Worm (Caenorhabditis elegans): Measurements from ENCODE around the gene pbo-6.

pbo-6 gene

ce11 chrX:17403058-17403457 lies 25.8 kb upstream of the pbo-6 start:
- TF ChIP-seq eor-1 (tag; optimal IDR thresholded peaks at IDR 0.05) (no peak), pha-4 (tag; optimal IDR thresholded peaks at IDR 0.05) (no peak), lin-39 (tag; optimal IDR thresholded peaks at IDR 0.05) (no peak), lsy-12 (tag; optimal IDR thresholded peaks at IDR 0.05) (no peak)

- TF ChIP-seq pha-4 (tag; optimal IDR thresholded peaks at IDR 0.05) (peak; percentile 57), snpc-4 (tag; optimal IDR thresholded peaks at IDR 0.05) (no peak), R02D3.7 (tag; optimal IDR thresholded peaks at IDR 0.05) (peak; percentile 83)
Measured at ce11 chrX:17408855-17409254, 20.0 kb upstream of the pbo-6 start.

ce11 chrX:17412642-17413041 lies 16.2 kb upstream of the pbo-6 start:
- no peak for TF ChIP-seq unc-39 (tag; optimal IDR thresholded peaks at IDR 0.05)
- no peak for TF ChIP-seq egl-5 (tag; optimal IDR thresholded peaks at IDR 0.05)
- TF ChIP-seq ceh-16 (tag; optimal IDR thresholded peaks at IDR 0.05): no peak
- TF ChIP-seq pqm-1 (tag; optimal IDR thresholded peaks at IDR 0.05): no peak
- no peak for TF ChIP-seq nhr-237 (tag; optimal IDR thresholded peaks at IDR 0.05)
- no peak for TF ChIP-seq mml-1 (tag; optimal IDR thresholded peaks at IDR 0.05)
- TF ChIP-seq ceh-9 (tag; optimal IDR thresholded peaks at IDR 0.05): no peak

ce11 chrX:17413868-17414267 lies 15.0 kb upstream of the pbo-6 start, which contains the start of gene crb-1:
Gene crb-1 (minus strand): TSS chrX:17414014.
- no peak for TF ChIP-seq nhr-23 (tag; optimal IDR thresholded peaks at IDR 0.05)
- TF ChIP-seq elt-1 (tag; optimal IDR thresholded peaks at IDR 0.05): no peak
- no peak for TF ChIP-seq nhr-28 (tag; optimal IDR thresholded peaks at IDR 0.05)

- TF ChIP-seq nhr-25 (tag; optimal IDR thresholded peaks at IDR 0.05) (peak; percentile 2), jun-1 (tag; optimal IDR thresholded peaks at IDR 0.05) (no peak)
Measured at ce11 chrX:17417505-17418004, 11.3 kb upstream of the pbo-6 start.

- TF ChIP-seq skn-1 (tag; optimal IDR thresholded peaks at IDR 0.05) (no peak), nhr-76 (tag; optimal IDR thresholded peaks at IDR 0.05) (peak; percentile 41), aly-2 (tag; optimal IDR thresholded peaks at IDR 0.05) (no peak), unc-62 (GFP tag; optimal IDR thresholded peaks at IDR 0.05) (peak; percentile 45), fkh-2 (tag; optimal IDR thresholded peaks at IDR 0.05) (no peak), ceh-28 (tag; optimal IDR thresholded peaks at IDR 0.05) (peak; percentile 48), egl-27 (tag; optimal IDR thresholded peaks at IDR 0.05) (no peak), nhr-28 (tag; optimal IDR thresholded peaks at IDR 0.05) (no peak), daf-12 (tag; optimal IDR thresholded peaks at IDR 0.05) (no peak), lsy-12 (tag; optimal IDR thresholded peaks at IDR 0.05) (peak; percentile 52), lin-39 (tag; optimal IDR thresholded peaks at IDR 0.05) (no peak), pqm-1 (tag; optimal IDR thresholded peaks at IDR 0.05) (no peak), pha-4 (tag; optimal IDR thresholded peaks at IDR 0.05) (no peak), sea-2 (GFP tag; optimal IDR thresholded peaks at IDR 0.05) (no peak), ztf-11 (tag; optimal IDR thresholded peaks at IDR 0.05) (no peak), ceh-16 (tag; optimal IDR thresholded peaks at IDR 0.05) (no peak), nhr-237 (tag; optimal IDR thresholded peaks at IDR 0.05) (no peak), lin-15B (tag; optimal IDR thresholded peaks at IDR 0.05) (no peak), nhr-23 (tag; optimal IDR thresholded peaks at IDR 0.05) (peak; percentile 87), ceh-82 (tag; optimal IDR thresholded peaks at IDR 0.05) (no peak), jun-1 (tag; optimal IDR thresholded peaks at IDR 0.05) (no peak), mdl-1 (tag; optimal IDR thresholded peaks at IDR 0.05) (no peak), elt-1 (tag; optimal IDR thresholded peaks at IDR 0.05) (no peak), nhr-67 (tag; optimal IDR thresholded peaks at IDR 0.05) (no peak), hmg-11 (tag; optimal IDR thresholded peaks at IDR 0.05) (peak; percentile 5), nhr-25 (tag; optimal IDR thresholded peaks at IDR 0.05) (peak; percentile 87), nhr-11 (tag; optimal IDR thresholded peaks at IDR 0.05) (no peak), ceh-9 (tag; optimal IDR thresholded peaks at IDR 0.05) (no peak), zag-1 (tag; optimal IDR thresholded peaks at IDR 0.05) (no peak), eor-1 (tag; optimal IDR thresholded peaks at IDR 0.05) (no peak), fkh-10 (GFP tag; optimal IDR thresholded peaks at IDR 0.05) (no peak), tbx-2 (tag; optimal IDR thresholded peaks at IDR 0.05) (peak; percentile 69), nhr-77 (tag; optimal IDR thresholded peaks at IDR 0.05) (no peak), R02D3.7 (tag; optimal IDR thresholded peaks at IDR 0.05) (peak; percentile 22), mml-1 (tag; optimal IDR thresholded peaks at IDR 0.05) (no peak), elt-2 (tag; optimal IDR thresholded peaks at IDR 0.05) (no peak), snpc-4 (tag; optimal IDR thresholded peaks at IDR 0.05) (no peak), unc-39 (tag; optimal IDR thresholded peaks at IDR 0.05) (no peak), ama-1 (optimal IDR thresholded peaks at IDR 0.05) (peak; percentile 97)
Measured at ce11 chrX:17419813-17420584, 8.8 kb upstream of the pbo-6 start.

Data from whole organism, L3 larva.